Fruit fly (Drosophila melanogaster): ENCODE data around the gene hwt.

- no peak for TF ChIP-seq Spps (tag; optimal IDR thresholded peaks at IDR 0.05)
- TF ChIP-seq CG14710 (tag; optimal IDR thresholded peaks at IDR 0.05), result no peak
- TF ChIP-seq Side (GFP tag; optimal IDR thresholded peaks at IDR 0.05), result no peak
- TF ChIP-seq CG16815 (GFP tag; optimal IDR thresholded peaks at IDR 0.05), result no peak
- TF ChIP-seq CG42726 (GFP tag; IDR thresholded peaks at IDR 0.05; ENCODE audit: partially characterized antibody), result no peak
- no peak for TF ChIP-seq gfzf (GFP tag; optimal IDR thresholded peaks at IDR 0.05)
- no peak for TF ChIP-seq org-1 (GFP tag; optimal IDR thresholded peaks at IDR 0.05)
- no peak for TF ChIP-seq Mrtf (GFP tag; IDR thresholded peaks at IDR 0.05)
Observed at dm6 chrX:12546857-12547606, 21.2 kb downstream of the hwt start.
